Worm (Caenorhabditis elegans) whole organism, midembryonic: ENCODE measurements around the gene F15D4.4.

Experiments
- T22C8.4 ChIP-seq: fragments of 200-800 bp; sonication (Bioruptor generic); IDR thresholded peaks from 2 replicates; pipeline ENCODE4 v1.3.6; 2022; ENCODE audit warnings: missing genetic modification characterization, missing compliant biosample characterization
- cog-1 ChIP-seq: sonication (generic microtip); optimal IDR thresholded peaks from 2 replicates; lab custom pipeline; 2016; ENCODE audit warnings: missing genetic modification characterization, missing compliant biosample characterization
- flt-1 ChIP-seq: fragments of 200-800 bp; sonication (Bioruptor generic); IDR thresholded peaks from 2 replicates; pipeline ENCODE4 v1.3.6; 2022; ENCODE audit warnings: missing genetic modification characterization, missing compliant biosample characterization
- klf-2 ChIP-seq: fragments of 200-800 bp; sonication (Bioruptor generic); conservative IDR thresholded peaks from 2 replicates; pipeline ENCODE4 v1.3.6; 2022; ENCODE audit warnings: missing genetic modification reagents, missing genetic modification characterization, missing compliant biosample characterization
- med-1 ChIP-seq: sonication (generic microtip); optimal IDR thresholded peaks from 2 replicates; lab custom pipeline; 2017; ENCODE audit warnings: missing genetic modification characterization, mild to moderate bottlenecking, missing compliant biosample characterization, antibody characterized with exemption, missing genetic modification reagents; ENCODE audit not compliant: insufficient read depth
- ref-1 ChIP-seq: fragments of 200-800 bp; sonication (Bioruptor generic); conservative IDR thresholded peaks from 2 replicates; pipeline ENCODE4 v1.3.6; 2022; ENCODE audit warnings: missing genetic modification reagents, missing genetic modification characterization, missing compliant biosample characterization
- tab-1 ChIP-seq: fragments of 200-800 bp; sonication (Bioruptor generic); IDR thresholded peaks from 2 replicates; pipeline ENCODE4 v1.3.6; 2022; ENCODE audit warnings: missing genetic modification characterization, missing compliant biosample characterization
- ztf-23 ChIP-seq: fragments of 200-800 bp; sonication (Bioruptor generic); IDR thresholded peaks from 2 replicates; pipeline ENCODE4 v1.3.6; 2022; ENCODE audit warnings: missing genetic modification reagents, missing genetic modification characterization, missing compliant biosample characterization
- ztf-29 ChIP-seq: fragments of 200-800 bp; sonication (Bioruptor generic); IDR thresholded peaks from 2 replicates; pipeline ENCODE4 v1.3.6; 2022; ENCODE audit warnings: missing genetic modification reagents, missing genetic modification characterization, missing compliant biosample characterization

F15D4.4 gene

DNA sequence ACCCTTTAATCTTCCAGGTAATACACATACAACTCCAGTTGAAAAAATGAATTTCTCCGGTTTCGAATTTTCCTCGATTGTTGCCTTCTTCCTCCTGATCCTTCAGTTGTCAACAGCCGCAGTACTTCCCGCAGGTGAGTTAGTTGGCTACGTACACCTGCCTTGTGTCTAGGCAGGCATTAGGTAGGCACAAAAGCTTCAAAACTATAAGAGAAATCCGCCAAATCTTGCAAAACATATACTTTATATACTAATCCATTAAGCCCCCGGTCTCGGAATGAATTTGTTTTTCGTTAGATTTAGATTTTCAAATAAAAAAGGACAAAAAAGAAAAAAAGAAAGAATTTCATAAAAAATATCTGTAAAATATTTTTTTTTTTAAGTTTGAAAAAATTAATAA is 7.6 kb downstream of the F15D4.4 start, which contains the start of gene flp-16:
flp-16 (plus strand) TSS at position 18 of the 400 bp plus-strand sequence.
- TF ChIP-seq cog-1 (tag; lab: Kevin White, UChicago) (no peak), tab-1 (GFP tag; lab: Robert Waterston, UW) (no peak), ref-1 (GFP tag; lab: Robert Waterston, UW) (no peak), ztf-29 (GFP tag; lab: Robert Waterston, UW) (no peak), T22C8.4 (no peak), ztf-23 (GFP tag; lab: Robert Waterston, UW) (no peak)

DNA sequence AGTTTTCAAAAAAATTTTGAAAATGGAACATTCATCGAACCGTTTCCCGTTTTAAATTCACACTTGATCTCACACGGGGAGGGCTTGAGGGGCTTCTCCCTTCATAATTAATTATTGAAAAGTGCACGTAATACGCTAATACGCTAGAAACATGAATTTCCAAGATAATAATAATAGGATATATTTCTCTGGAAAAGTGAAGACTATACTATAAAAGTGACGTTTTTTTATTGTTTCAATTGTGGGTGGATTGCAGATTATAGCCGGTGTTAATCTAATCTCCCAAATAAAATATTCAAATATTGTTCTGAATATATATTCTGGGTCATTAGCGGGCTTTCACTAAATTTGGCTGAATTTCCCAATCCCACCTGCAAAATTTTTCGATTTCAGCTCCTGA is 9.2 kb downstream of the F15D4.4 start:
- TF ChIP-seq T22C8.4 (no peak), flt-1 (GFP tag; lab: Robert Waterston, UW) (no peak), ztf-23 (GFP tag; lab: Robert Waterston, UW) (no peak), med-1 (GFP tag; lab: Kevin White, UChicago) (no peak), cog-1 (tag; lab: Kevin White, UChicago) (no peak), klf-2 (GFP tag; lab: Robert Waterston, UW) (no peak), ref-1 (GFP tag; lab: Robert Waterston, UW) (no peak), tab-1 (GFP tag; lab: Robert Waterston, UW) (no peak), ztf-29 (GFP tag; lab: Robert Waterston, UW) (no peak)

DNA sequence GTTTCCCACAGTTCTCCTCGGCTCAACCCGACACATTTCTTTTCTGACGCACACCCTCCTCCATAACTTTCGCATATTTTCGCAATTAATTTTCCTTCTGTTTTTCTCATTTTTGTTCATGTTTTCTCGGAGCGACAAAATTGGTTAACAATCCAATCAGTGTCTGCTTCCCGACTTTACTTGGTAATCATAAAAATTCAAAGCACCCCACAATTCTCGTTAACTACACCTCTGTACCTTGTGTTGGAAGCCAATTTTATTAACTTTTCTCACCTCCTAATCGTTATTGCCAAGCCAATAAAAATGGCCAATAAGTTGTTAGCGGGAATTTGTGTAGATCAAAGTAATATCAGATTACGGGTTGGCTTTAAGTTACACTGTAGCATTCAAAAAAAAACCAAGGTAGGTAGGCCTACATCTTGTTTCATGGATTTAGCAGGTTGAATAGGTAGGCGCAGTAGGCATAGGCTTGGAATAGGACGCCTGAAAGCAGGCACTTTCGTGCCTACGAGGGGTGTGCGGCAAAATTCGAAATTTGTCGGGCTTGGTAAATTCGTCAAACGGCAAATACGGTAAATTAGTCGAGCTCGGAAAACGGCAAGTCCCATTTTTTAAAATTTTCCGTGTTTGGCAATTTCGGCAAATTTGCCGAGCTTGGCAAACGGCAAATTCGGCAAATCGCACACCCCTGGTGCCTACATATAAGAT is 12.3 kb downstream of the F15D4.4 start:
- TF ChIP-seq flt-1 (GFP tag; lab: Robert Waterston, UW) (no peak), tab-1 (GFP tag; lab: Robert Waterston, UW) (no peak), cog-1 (tag; lab: Kevin White, UChicago) (no peak), ztf-29 (GFP tag; lab: Robert Waterston, UW) (no peak), ref-1 (GFP tag; lab: Robert Waterston, UW) (no peak), klf-2 (GFP tag; lab: Robert Waterston, UW) (no peak), med-1 (GFP tag; lab: Kevin White, UChicago) (no peak), ztf-23 (GFP tag; lab: Robert Waterston, UW) (no peak), T22C8.4 (no peak)

DNA sequence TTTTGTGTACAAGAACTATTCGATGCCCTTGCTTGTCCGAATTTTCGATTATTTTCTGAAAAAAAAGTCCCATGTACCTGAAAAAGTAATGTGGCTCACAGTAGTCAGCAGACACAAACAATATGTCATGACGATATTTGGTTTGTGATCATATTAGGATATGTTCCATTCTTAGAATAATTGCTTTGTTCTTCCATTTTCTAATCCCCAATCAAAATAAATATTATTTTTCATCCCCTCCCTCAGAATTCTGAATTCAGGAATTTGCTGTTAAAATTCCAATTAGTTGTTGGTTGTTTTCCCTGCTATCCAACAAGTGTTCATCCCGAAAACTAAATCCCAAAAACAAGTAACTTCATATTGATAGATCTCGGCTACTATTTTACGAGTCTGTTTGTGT is 23.5 kb downstream of the F15D4.4 start:
- TF ChIP-seq ztf-29 (GFP tag; lab: Robert Waterston, UW) (no peak), ref-1 (GFP tag; lab: Robert Waterston, UW) (no peak), T22C8.4 (no peak), cog-1 (tag; lab: Kevin White, UChicago) (no peak), tab-1 (GFP tag; lab: Robert Waterston, UW) (no peak), flt-1 (GFP tag; lab: Robert Waterston, UW) (no peak), klf-2 (GFP tag; lab: Robert Waterston, UW) (no peak), med-1 (GFP tag; lab: Kevin White, UChicago) (no peak), ztf-23 (GFP tag; lab: Robert Waterston, UW) (no peak)

DNA sequence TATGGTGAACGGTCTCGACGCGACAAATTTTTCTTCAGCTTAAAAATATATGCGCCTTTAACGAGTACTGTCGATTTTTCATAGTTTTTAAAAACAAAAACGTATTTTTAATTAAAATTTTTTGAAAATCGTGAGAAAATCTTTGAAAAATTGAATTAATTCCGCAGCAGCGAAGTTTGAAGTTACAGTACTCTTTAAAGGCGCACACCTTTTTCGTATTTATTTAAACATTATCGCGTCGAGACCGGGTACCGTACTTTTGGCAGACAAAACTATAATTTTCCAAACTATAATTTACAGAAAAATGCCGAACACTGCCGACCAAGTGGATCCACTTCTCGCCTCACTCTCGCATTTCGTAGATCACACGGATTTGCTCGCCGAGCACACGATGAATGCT is 27.1 kb downstream of the F15D4.4 start, which contains the start of gene F15D4.2:
F15D4.2 (plus strand) TSS at position 301 of the 400 bp plus-strand sequence.
- TF ChIP-seq ref-1 (GFP tag; lab: Robert Waterston, UW) (no peak), cog-1 (tag; lab: Kevin White, UChicago) (no peak), ztf-23 (GFP tag; lab: Robert Waterston, UW) (no peak), klf-2 (GFP tag; lab: Robert Waterston, UW) (no peak), tab-1 (GFP tag; lab: Robert Waterston, UW) (no peak), flt-1 (GFP tag; lab: Robert Waterston, UW) (no peak), ztf-29 (GFP tag; lab: Robert Waterston, UW) (no peak), med-1 (GFP tag; lab: Kevin White, UChicago) (no peak), T22C8.4 (no peak)

DNA sequence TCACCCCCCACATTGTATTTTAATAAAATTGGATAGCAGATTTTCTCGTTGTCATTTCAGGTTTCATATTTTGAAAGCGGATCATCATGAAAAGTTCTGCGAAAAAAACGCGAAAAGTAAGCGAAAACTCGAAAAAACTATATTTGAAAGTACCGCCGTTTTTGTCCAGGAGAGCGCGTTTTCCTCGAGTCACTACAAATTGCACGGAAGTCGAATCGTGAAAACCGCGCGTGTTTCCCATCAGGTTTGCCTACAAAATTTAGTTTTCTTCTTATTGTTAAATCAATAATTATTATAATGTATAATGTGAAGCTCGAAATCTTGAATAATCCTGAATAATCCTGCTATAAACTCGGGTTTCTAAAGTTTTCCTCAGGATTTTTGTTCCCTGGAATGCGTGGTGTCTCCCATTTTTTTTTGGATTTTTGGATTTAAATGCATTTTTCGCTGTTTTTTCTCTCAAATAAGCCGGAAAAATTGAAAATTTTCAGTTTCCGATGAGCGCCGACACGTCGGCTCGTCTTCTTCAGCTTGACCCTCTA is 43.2 kb downstream of the F15D4.4 start, which contains the start of gene btf-1:
btf-1 (plus strand) TSS at position 492 of the 542 bp plus-strand sequence.
- peak; percentile 73 for TF ChIP-seq cog-1 (tag; lab: Kevin White, UChicago)
- TF ChIP-seq klf-2 (GFP tag; lab: Robert Waterston, UW) = peak; percentile 49; the same call in 1 of the 2 replicates
- no peak for TF ChIP-seq ref-1 (GFP tag; lab: Robert Waterston, UW)
- peak; percentile 49; the same call in 1 of the 2 replicates for TF ChIP-seq flt-1 (GFP tag; lab: Robert Waterston, UW)
- TF ChIP-seq med-1 (GFP tag; lab: Kevin White, UChicago) = no peak
- peak; percentile 67; the same call in 1 of the 2 replicates for TF ChIP-seq ztf-23 (GFP tag; lab: Robert Waterston, UW)

DNA sequence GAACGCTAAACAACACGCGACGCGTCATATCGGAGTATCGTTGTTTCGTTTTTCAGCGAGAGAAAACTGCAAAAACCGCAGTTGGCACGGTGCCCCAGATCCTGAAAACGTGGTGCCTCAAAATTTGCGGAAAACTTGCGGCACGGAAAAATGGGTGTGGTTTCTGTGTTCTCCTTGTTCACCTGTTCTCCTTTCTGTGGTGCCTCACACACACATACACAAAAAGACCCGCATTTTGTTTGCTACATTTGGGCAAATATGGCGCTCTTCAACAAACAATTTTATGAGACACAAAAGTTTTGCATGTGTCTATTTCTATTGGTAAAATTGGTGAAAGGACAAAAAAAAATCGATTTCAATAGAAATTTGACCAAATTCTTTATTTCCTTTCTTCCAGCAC is 44.1 kb downstream of the F15D4.4 start:
- no peak for TF ChIP-seq ztf-29 (GFP tag; lab: Robert Waterston, UW)
- no peak for TF ChIP-seq tab-1 (GFP tag; lab: Robert Waterston, UW)
- no peak for TF ChIP-seq ref-1 (GFP tag; lab: Robert Waterston, UW)
- no peak for TF ChIP-seq med-1 (GFP tag; lab: Kevin White, UChicago)
- no peak for TF ChIP-seq klf-2 (GFP tag; lab: Robert Waterston, UW)
- no peak for TF ChIP-seq ztf-23 (GFP tag; lab: Robert Waterston, UW)
- no peak for TF ChIP-seq cog-1 (tag; lab: Kevin White, UChicago)
- TF ChIP-seq flt-1 (GFP tag; lab: Robert Waterston, UW) = no peak
- TF ChIP-seq T22C8.4 = no peak

DNA sequence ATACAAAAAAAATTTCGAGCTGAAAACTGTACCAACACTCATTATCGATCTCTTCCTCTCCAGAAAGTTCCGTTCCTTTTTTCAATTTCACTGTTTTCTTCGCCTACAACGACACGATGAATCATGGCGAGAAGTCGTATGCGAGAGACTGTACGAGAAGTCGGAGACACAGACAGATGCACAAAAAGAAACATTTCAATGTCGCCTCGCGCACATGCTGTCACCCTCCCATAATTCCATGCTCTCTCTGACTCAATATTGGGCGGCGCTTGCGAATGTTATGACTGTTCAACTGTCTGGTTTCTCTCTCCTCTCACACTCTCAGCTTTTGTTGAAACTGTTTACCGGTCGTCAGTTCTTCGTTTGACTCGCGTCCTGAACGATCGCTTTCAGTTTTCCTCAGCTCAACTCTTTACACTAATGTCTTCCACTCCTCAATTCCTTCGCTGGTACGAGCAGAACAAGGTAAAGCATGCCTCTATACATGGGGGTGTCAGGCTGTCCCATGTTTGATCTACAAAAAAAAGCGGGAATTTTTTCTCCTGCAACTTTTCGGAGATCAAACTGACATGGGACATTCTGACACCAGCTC is 46.1 kb downstream of the F15D4.4 start:
- TF ChIP-seq ref-1 (GFP tag; lab: Robert Waterston, UW) (no peak), flt-1 (GFP tag; lab: Robert Waterston, UW) (no peak), tab-1 (GFP tag; lab: Robert Waterston, UW) (no peak), med-1 (GFP tag; lab: Kevin White, UChicago) (no peak), cog-1 (tag; lab: Kevin White, UChicago) (no peak), klf-2 (GFP tag; lab: Robert Waterston, UW) (no peak), T22C8.4 (no peak), ztf-23 (GFP tag; lab: Robert Waterston, UW) (no peak), ztf-29 (GFP tag; lab: Robert Waterston, UW) (no peak)
